Worm (Caenorhabditis elegans) whole organism, young adult: Measurements from ENCODE around the gene prx-19.

ENCODE experiments used
- F10E7.11 ChIP-seq: sonication (generic microtip); optimal IDR thresholded peaks from 2 replicates; lab custom pipeline; 2017; ENCODE audit warnings: mild to moderate bottlenecking, missing genetic modification characterization, moderate library complexity, missing compliant biosample characterization
- F33H1.4 ChIP-seq: fragments of 200-800 bp; sonication (Bioruptor generic); IDR thresholded peaks from 2 replicates; pipeline ENCODE4 v1.3.6; 2022; ENCODE audit warnings: missing genetic modification reagents, missing genetic modification characterization, missing compliant biosample characterization
- F37B4.10 ChIP-seq: fragments of 200-800 bp; sonication (Bioruptor generic); IDR thresholded peaks from 2 replicates; pipeline ENCODE4 v1.3.6; 2022; ENCODE audit warnings: missing genetic modification characterization, missing compliant biosample characterization
- F52B5.7 ChIP-seq: sonication (generic microtip); optimal IDR thresholded peaks from 2 replicates; lab custom pipeline; 2016; ENCODE audit warnings: mild to moderate bottlenecking, missing genetic modification characterization, missing compliant biosample characterization
- F55B11.4 ChIP-seq: sonication (generic microtip); optimal IDR thresholded peaks from 2 replicates; lab custom pipeline; 2016; ENCODE audit warnings: missing compliant biosample characterization, missing genetic modification characterization, borderline replicate concordance; ENCODE audit not compliant: insufficient read depth
- Y53G8AR.9 ChIP-seq: fragments of 200-800 bp; sonication (Bioruptor generic); conservative IDR thresholded peaks from 2 replicates; pipeline ENCODE4 v1.3.6; 2022; ENCODE audit warnings: missing genetic modification reagents, missing genetic modification characterization, missing compliant biosample characterization
- Y67H2A.10 ChIP-seq: fragments of 200-800 bp; sonication (Bioruptor generic); conservative IDR thresholded peaks from 2 replicates; pipeline ENCODE4 v1.3.6; 2022; ENCODE audit warnings: missing genetic modification reagents, missing genetic modification characterization, missing compliant biosample characterization
- Y79H2A.3 ChIP-seq: fragments of 200-800 bp; sonication (Bioruptor generic); conservative IDR thresholded peaks from 2 replicates; pipeline ENCODE4 v1.3.6; 2022; ENCODE audit warnings: missing genetic modification reagents, missing genetic modification characterization, missing compliant biosample characterization
- Y95B8A.8 ChIP-seq: fragments of 200-800 bp; sonication (Bioruptor generic); IDR thresholded peaks from 2 replicates; pipeline ENCODE4 v1.3.6; 2022; ENCODE audit warnings: missing genetic modification reagents, missing genetic modification characterization, missing compliant biosample characterization
- ZK185.1 ChIP-seq: sonication (generic microtip); optimal IDR thresholded peaks from 2 replicates; lab custom pipeline; 2016; ENCODE audit warnings: mild to moderate bottlenecking, missing genetic modification characterization, missing compliant biosample characterization; ENCODE audit not compliant: poor library complexity, severe bottlenecking
- atf-7 ChIP-seq: sonication (generic microtip); optimal IDR thresholded peaks from 2 replicates; lab custom pipeline; 2017; ENCODE audit warnings: mild to moderate bottlenecking, missing genetic modification characterization, missing compliant biosample characterization
- attf-3 ChIP-seq: fragments of 200-800 bp; sonication (Bioruptor generic); conservative IDR thresholded peaks from 2 replicates; pipeline ENCODE4 v1.3.6; 2022; ENCODE audit warnings: missing genetic modification reagents, missing genetic modification characterization, missing compliant biosample characterization
- attf-5 ChIP-seq: fragments of 200-800 bp; sonication (Bioruptor generic); optimal IDR thresholded peaks from 2 replicates; lab custom pipeline; 2018; ENCODE audit warnings: mild to moderate bottlenecking, missing genetic modification characterization, missing compliant biosample characterization
- cebp-1 ChIP-seq, 2 experiments: fragments of 200-800 bp in 1 of 2; sonication (Bioruptor generic) in 1 of 2; sonication (generic microtip) in 1 of 2; IDR thresholded peaks in 1 of 2; optimal IDR thresholded peaks in 1 of 2; 2 replicates each; pipeline versions ENCODE4 v1.3.6 to Lab custom; 2017 to 2022; ENCODE audit warnings: missing compliant biosample characterization in 2 of 2, missing genetic modification characterization in 2 of 2, mild to moderate bottlenecking in 1 of 2, missing genetic modification reagents in 1 of 2, moderate library complexity in 1 of 2
- ceh-100 ChIP-seq: fragments of 200-800 bp; sonication (Bioruptor generic); IDR thresholded peaks from 2 replicates; pipeline ENCODE4 v1.3.6; 2022; ENCODE audit warnings: missing genetic modification reagents, missing genetic modification characterization, missing compliant biosample characterization
- ceh-27 ChIP-seq: fragments of 200-800 bp; sonication (Bioruptor generic); optimal IDR thresholded peaks from 2 replicates; lab custom pipeline; 2018; ENCODE audit warnings: mild to moderate bottlenecking, missing genetic modification characterization, moderate library complexity, missing compliant biosample characterization
- chd-7 ChIP-seq: sonication (generic microtip); optimal IDR thresholded peaks from 2 replicates; lab custom pipeline; 2016; ENCODE audit warnings: mild to moderate bottlenecking, missing genetic modification characterization, moderate library complexity, missing compliant biosample characterization
- die-1 ChIP-seq: sonication (generic microtip); optimal IDR thresholded peaks from 2 replicates; lab custom pipeline; 2016; ENCODE audit warnings: missing genotype, mild to moderate bottlenecking, missing genetic modification characterization, missing compliant biosample characterization
- efl-1 ChIP-seq: fragments of 150-350 bp; optimal IDR thresholded peaks from 2 replicates; lab custom pipeline; 2014; ENCODE audit warnings: missing biosample characterization, missing genetic modification reagents, missing genetic modification characterization
- egl-18 ChIP-seq: fragments of 200-800 bp; sonication (Bioruptor generic); IDR thresholded peaks from 2 replicates; pipeline ENCODE4 v1.3.6; 2022; ENCODE audit warnings: missing genetic modification reagents, missing genetic modification characterization, missing compliant biosample characterization
- egrh-3 ChIP-seq: fragments of 200-800 bp; sonication (Bioruptor generic); IDR thresholded peaks from 2 replicates; pipeline ENCODE4 v1.3.6; 2022; ENCODE audit warnings: missing genetic modification reagents, missing genetic modification characterization, missing compliant biosample characterization
- ekl-4 ChIP-seq: fragments of 200-800 bp; sonication (Bioruptor generic); IDR thresholded peaks from 2 replicates; pipeline ENCODE4 v1.3.6; 2022; ENCODE audit warnings: missing genetic modification reagents, missing genetic modification characterization, missing compliant biosample characterization
- ets-4 ChIP-seq: fragments of 200-800 bp; sonication (Bioruptor generic); optimal IDR thresholded peaks from 2 replicates; lab custom pipeline; 2018; ENCODE audit warnings: mild to moderate bottlenecking, missing genetic modification characterization, missing compliant biosample characterization
- hmg-1.2 ChIP-seq: fragments of 200-800 bp; sonication (Bioruptor generic); IDR thresholded peaks from 2 replicates; pipeline ENCODE4 v1.3.6; 2022; ENCODE audit warnings: missing genetic modification reagents, missing genetic modification characterization, missing compliant biosample characterization
- hsf-1 ChIP-seq: fragments of 200-800 bp; sonication (Bioruptor generic); IDR thresholded peaks from 2 replicates; pipeline ENCODE4 v1.3.6; 2022; ENCODE audit warnings: missing genetic modification reagents, missing genetic modification characterization, missing compliant biosample characterization
- let-526 ChIP-seq: fragments of 200-800 bp; sonication (Bioruptor generic); IDR thresholded peaks from 2 replicates; pipeline ENCODE4 v1.3.6; 2022; ENCODE audit warnings: missing genetic modification reagents, missing genetic modification characterization, missing compliant biosample characterization
- lin-26 ChIP-seq: fragments of 200-800 bp; sonication (Bioruptor generic); IDR thresholded peaks from 2 replicates; pipeline ENCODE4 v1.3.6; 2022; ENCODE audit warnings: missing genetic modification reagents, missing genetic modification characterization, missing compliant biosample characterization
- lin-40 ChIP-seq: sonication (generic microtip); optimal IDR thresholded peaks from 2 replicates; lab custom pipeline; 2016; ENCODE audit warnings: missing genetic modification characterization, mild to moderate bottlenecking, missing compliant biosample characterization, missing genotype, missing genetic modification reagents
- lin-54 ChIP-seq: fragments of 200-800 bp; sonication (Bioruptor generic); optimal IDR thresholded peaks from 2 replicates; lab custom pipeline; 2018; ENCODE audit warnings: mild to moderate bottlenecking, missing genetic modification characterization, missing compliant biosample characterization
- lir-1 ChIP-seq: fragments of 200-800 bp; sonication (Bioruptor generic); conservative IDR thresholded peaks from 2 replicates; pipeline ENCODE4 v1.3.6; 2022; ENCODE audit warnings: missing genetic modification reagents, missing genetic modification characterization, missing compliant biosample characterization
- lsl-1 ChIP-seq: fragments of 200-800 bp; sonication (Bioruptor generic); optimal IDR thresholded peaks from 2 replicates; lab custom pipeline; 2018; ENCODE audit warnings: mild to moderate bottlenecking, missing genetic modification characterization, moderate library complexity, missing compliant biosample characterization
- madf-10 ChIP-seq: sonication (generic microtip); optimal IDR thresholded peaks from 2 replicates; lab custom pipeline; 2016; ENCODE audit warnings: mild to moderate bottlenecking, missing genetic modification characterization, missing compliant biosample characterization
- madf-6 ChIP-seq: fragments of 200-800 bp; sonication (Bioruptor generic); IDR thresholded peaks from 2 replicates; pipeline ENCODE4 v1.3.6; 2022; ENCODE audit warnings: missing genetic modification reagents, missing genetic modification characterization, missing compliant biosample characterization
- mcd-1 ChIP-seq: fragments of 200-800 bp; sonication (Bioruptor generic); IDR thresholded peaks from 2 replicates; pipeline ENCODE4 v1.3.6; 2022; ENCODE audit warnings: missing genetic modification reagents, missing genetic modification characterization, missing compliant biosample characterization
- nhr-90 ChIP-seq: sonication (generic microtip); optimal IDR thresholded peaks from 2 replicates; lab custom pipeline; 2016; ENCODE audit warnings: missing genotype, mild to moderate bottlenecking, missing genetic modification characterization, missing compliant biosample characterization
- pbrm-1 ChIP-seq: fragments of 200-800 bp; sonication (Bioruptor generic); IDR thresholded peaks from 2 replicates; pipeline ENCODE4 v1.3.6; 2022; ENCODE audit warnings: missing genetic modification reagents, missing genetic modification characterization, missing compliant biosample characterization
- pha-4 ChIP-seq: fragments of 150-350 bp; sonication (generic microtip); optimal IDR thresholded peaks from 2 replicates; lab custom pipeline; 2014; ENCODE audit warnings: missing biosample characterization, missing genetic modification reagents, missing genetic modification characterization
- rpc-1 ChIP-seq, 2 experiments: fragments of 150-350 bp in 1 of 2; sonication (generic microtip) in 1 of 2; optimal IDR thresholded peaks; 2 replicates each; lab custom pipeline; 2014 to 2018; ENCODE audit warnings: missing biosample characterization in 1 of 2, missing genetic modification characterization in 1 of 2, missing genetic modification reagents in 1 of 2, missing genotype in 1 of 2
- snpc-3.4 ChIP-seq: sonication (generic microtip); optimal IDR thresholded peaks from 2 replicates; lab custom pipeline; 2017; ENCODE audit warnings: missing genetic modification characterization, mild to moderate bottlenecking, missing compliant biosample characterization, antibody characterized with exemption, moderate library complexity, missing genotype, missing genetic modification reagents
- snpc-4 ChIP-seq, 5 experiments: fragments of 150-350 bp in 1 of 5; sonication (generic microtip) in 4 of 5; optimal IDR thresholded peaks; 2 replicates each; lab custom pipeline; 2014 to 2018; ENCODE audit warnings: missing genetic modification characterization in 5 of 5, missing biosample characterization in 3 of 5, antibody characterized with exemption in 2 of 5, mild to moderate bottlenecking in 2 of 5, missing compliant biosample characterization in 2 of 5, missing genotype in 2 of 5, moderate library complexity in 2 of 5, missing genetic modification reagents in 1 of 5
- tbp1 ChIP-seq: fragments of 200-800 bp; sonication (Bioruptor generic); optimal IDR thresholded peaks from 2 replicates; lab custom pipeline; 2018; ENCODE audit warnings: mild to moderate bottlenecking, missing genetic modification characterization, missing compliant biosample characterization
- tlf-1 ChIP-seq: fragments of 200-800 bp; sonication (Bioruptor generic); optimal IDR thresholded peaks from 2 replicates; lab custom pipeline; 2018; ENCODE audit warnings: mild to moderate bottlenecking, missing genetic modification characterization, missing compliant biosample characterization
- unc-130 ChIP-seq: sonication (generic microtip); optimal IDR thresholded peaks from 2 replicates; lab custom pipeline; 2016; ENCODE audit warnings: missing genetic modification reagents, missing genetic modification characterization, missing compliant biosample characterization
- zfh-2 ChIP-seq: fragments of 200-800 bp; sonication (Bioruptor generic); conservative IDR thresholded peaks from 2 replicates; pipeline ENCODE4 v1.3.6; 2022; ENCODE audit warnings: missing genetic modification reagents, missing genetic modification characterization, missing compliant biosample characterization
- ztf-26 ChIP-seq: sonication (generic microtip); optimal IDR thresholded peaks from 2 replicates; lab custom pipeline; 2017; ENCODE audit warnings: missing genetic modification characterization, missing compliant biosample characterization

The prx-19 gene

DNA sequence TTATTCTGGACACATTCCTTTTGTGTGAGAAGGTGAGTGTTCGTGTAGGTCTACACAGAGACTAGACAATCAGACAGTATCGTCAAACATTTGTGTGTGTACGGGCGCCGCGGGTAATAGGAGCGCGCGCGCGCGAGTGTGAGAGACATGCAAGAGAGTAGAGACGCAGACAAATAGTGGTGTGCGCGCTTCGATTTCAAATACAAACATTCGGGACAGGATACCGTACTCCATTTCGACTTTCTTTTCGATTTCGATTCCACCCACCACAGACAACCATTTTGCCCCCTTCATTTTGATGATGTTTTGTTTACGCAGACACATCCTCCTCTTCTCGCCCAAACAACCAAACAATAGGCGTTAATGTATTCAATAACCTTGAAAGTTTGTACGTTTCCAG lies 14.3 kb downstream of the prx-19 start:
- TF ChIP-seq let-526 (GFP tag; lab: Robert Waterston, UW) = peak; percentile 18; the same call in 1 of the 2 replicates
- peak; percentile 44 for TF ChIP-seq nhr-90 (tag; lab: Kevin White, UChicago)
- TF ChIP-seq attf-5 = peak; percentile 73
- peak; percentile 64 for TF ChIP-seq efl-1
- TF ChIP-seq madf-6 (GFP tag; lab: Robert Waterston, UW) = peak; percentile 85
- peak; percentile 69 for TF ChIP-seq hsf-1 (GFP tag; lab: Robert Waterston, UW)
- peak; percentile 49; the same call in 1 of the 2 replicates for TF ChIP-seq pbrm-1 (GFP tag; lab: Robert Waterston, UW)
- TF ChIP-seq ceh-27 (GFP tag; lab: Kevin White, UChicago) = peak; percentile 63
- peak; percentile 45; the same call in 1 of the 2 replicates for TF ChIP-seq ekl-4
- TF ChIP-seq cebp-1 (GFP tag; IDR thresholded peaks at IDR 0.05; lab: Robert Waterston, UW) = 0 out of 2 replicates have a peak, but pooled peaks have one; percentile 9
- TF ChIP-seq cebp-1 (tag; optimal IDR thresholded peaks at IDR 0.05; lab: Kevin White, UChicago) = peak; percentile 73
- TF ChIP-seq zfh-2 (GFP tag; lab: Robert Waterston, UW) = peak; percentile 83
- 0 out of 2 replicates have a peak, but pooled peaks have one; percentile 48 for TF ChIP-seq lin-26
- TF ChIP-seq ztf-26 (tag; lab: Kevin White, UChicago) = peak; percentile 57
- TF ChIP-seq lin-40 = peak; percentile 43
- TF ChIP-seq snpc-3.4 (tag; lab: Kevin White, UChicago) = no peak
- TF ChIP-seq lin-54 (GFP tag; lab: Kevin White, UChicago) = peak; percentile 64
- peak; percentile 24; the same call in 1 of the 2 replicates for TF ChIP-seq Y79H2A.3 (GFP tag; lab: Robert Waterston, UW)
- TF ChIP-seq unc-130 (GFP tag; lab: Kevin White, UChicago) = no peak
- no peak for TF ChIP-seq F10E7.11 (tag; lab: Kevin White, UChicago)
- TF ChIP-seq ets-4 = peak; percentile 79
- TF ChIP-seq Y67H2A.10 = no peak
- TF ChIP-seq F33H1.4 (GFP tag; lab: Robert Waterston, UW) = 0 out of 2 replicates have a peak, but pooled peaks have one; percentile 19
- TF ChIP-seq pha-4 (tag; lab: Kevin White, UChicago) = peak; percentile 39
- 0 out of 2 replicates have a peak, but pooled peaks have one; percentile 42 for TF ChIP-seq Y53G8AR.9 (GFP tag; lab: Robert Waterston, UW)
- no peak for TF ChIP-seq egrh-3
- no peak for TF ChIP-seq rpc-1 (optimal IDR thresholded peaks at IDR 0.05; lab: Kevin White, UChicago)
- TF ChIP-seq rpc-1 (tag; optimal IDR thresholded peaks at IDR 0.05; lab: Kevin White, UChicago) = no peak
- peak; percentile 57 for TF ChIP-seq chd-7 (tag; lab: Kevin White, UChicago)
- peak; percentile 78; the same call in 1 of the 2 replicates for TF ChIP-seq Y95B8A.8
- TF ChIP-seq die-1 (tag; lab: Kevin White, UChicago) = peak; percentile 51
- no peak for TF ChIP-seq F55B11.4 (tag; lab: Kevin White, UChicago)
- TF ChIP-seq ceh-100 = peak; percentile 64
- peak; percentile 52 for TF ChIP-seq atf-7 (tag; lab: Kevin White, UChicago)
- peak; percentile 48 for TF ChIP-seq ZK185.1 (tag; lab: Kevin White, UChicago)
- TF ChIP-seq F37B4.10 (GFP tag; lab: Robert Waterston, UW) = no peak
- TF ChIP-seq snpc-4 (GFP tag; optimal IDR thresholded peaks at IDR 0.05; lab: Kevin White, UChicago) = no peak
- peak in 3 of 4 experiments; percentile 43 to 72 (median 64) for TF ChIP-seq snpc-4 (tag; optimal IDR thresholded peaks at IDR 0.05; lab: Kevin White, UChicago)
- TF ChIP-seq madf-10 (tag; lab: Kevin White, UChicago) = peak; percentile 37
- TF ChIP-seq hmg-1.2 (GFP tag; lab: Robert Waterston, UW) = peak; percentile 86
- TF ChIP-seq F52B5.7 (tag; lab: Kevin White, UChicago) = no peak
- peak; percentile 10 for TF ChIP-seq lsl-1 (GFP tag; lab: Kevin White, UChicago)
- 0 out of 2 replicates have a peak, but pooled peaks have one; percentile 29 for TF ChIP-seq lir-1 (GFP tag; lab: Robert Waterston, UW)
- TF ChIP-seq egl-18 (GFP tag; lab: Robert Waterston, UW) = 0 out of 2 replicates have a peak, but pooled peaks have one; percentile 54
- peak; percentile 43 for TF ChIP-seq tbp1 (GFP tag; lab: Kevin White, UChicago)
- TF ChIP-seq tlf-1 (GFP tag; lab: Kevin White, UChicago) = peak; percentile 16
- peak; percentile 37 for TF ChIP-seq mcd-1 (GFP tag; lab: Robert Waterston, UW)
- TF ChIP-seq attf-3 (GFP tag; lab: Robert Waterston, UW) = peak; percentile 48; the same call in 1 of the 2 replicates
